Fruit fly (Drosophila melanogaster) Kc167 (cell line): ENCODE results near the gene Nup58.

ENCODE experiments used
- Myc ChIP-seq: fragments of >200 bp; optimal IDR thresholded peaks from 2 replicates; lab custom pipeline; 2017; ENCODE audit warnings: missing external identifiers
- Sin3A ChIP-seq: fragments of >200 bp; optimal IDR thresholded peaks from 2 replicates; lab custom pipeline; 2018; ENCODE audit warnings: missing external identifiers
- h ChIP-seq: fragments of >200 bp; optimal IDR thresholded peaks from 3 replicates; lab custom pipeline; 2018; ENCODE audit warnings: missing external identifiers
- insv ChIP-seq: fragments of >200 bp; optimal IDR thresholded peaks from 3 replicates; lab custom pipeline; 2018; ENCODE audit warnings: missing external identifiers
- psq ChIP-seq: fragments of >200 bp; optimal IDR thresholded peaks from 2 replicates; lab custom pipeline; 2017; ENCODE audit warnings: missing external identifiers
- ttk ChIP-seq: sonication (Bioruptor generic); optimal IDR thresholded peaks from 2 replicates; lab custom pipeline; 2017; ENCODE audit warnings: missing external identifiers

The Nup58 gene

DNA sequence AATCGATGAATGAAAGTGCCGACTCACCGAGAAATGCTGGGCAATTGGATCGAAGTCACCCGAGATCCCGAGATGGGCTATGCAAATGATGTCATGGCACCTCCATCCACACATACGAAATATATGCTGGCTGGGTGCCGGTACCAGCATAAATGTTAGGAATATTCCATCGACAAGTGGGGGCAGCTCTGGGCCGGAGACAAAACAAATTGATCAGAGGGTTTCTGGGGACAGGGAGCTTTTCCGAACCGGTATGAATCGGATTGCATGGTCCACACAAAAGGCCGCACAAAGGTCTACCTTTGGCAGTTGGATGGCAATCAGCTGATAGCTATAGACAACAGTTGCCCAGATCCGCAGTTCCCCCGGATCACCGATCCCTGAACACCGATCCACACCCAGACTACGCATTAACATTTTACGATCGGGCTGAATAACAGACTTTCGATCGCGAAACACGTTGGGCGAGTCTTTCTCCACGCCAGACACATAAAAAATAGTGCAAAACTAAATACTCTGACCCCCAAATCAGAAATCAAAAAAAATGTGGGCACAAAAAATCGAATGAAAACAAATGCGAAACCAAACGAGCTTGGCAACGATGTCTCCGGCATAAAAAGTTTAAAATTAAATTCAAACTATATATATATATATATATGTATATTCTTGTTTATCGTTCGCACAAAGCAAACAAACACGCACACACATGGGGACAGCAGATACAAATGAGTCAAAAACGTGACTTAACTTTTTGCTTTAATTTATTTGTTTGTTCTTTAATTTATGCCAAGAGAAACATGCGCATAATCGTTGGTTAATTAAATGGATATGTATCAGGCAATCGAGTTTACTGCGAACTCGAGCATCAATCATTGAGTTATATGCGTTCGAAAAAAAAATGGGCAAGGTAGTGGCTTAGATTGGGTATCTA is 19.3 kb upstream of the Nup58 start:
- TF ChIP-seq psq (lab: Kevin White, UChicago): no peak
- TF ChIP-seq insv (lab: Kevin White, UChicago): no peak
- no peak for TF ChIP-seq h (lab: Kevin White, UChicago)
- TF ChIP-seq Myc (lab: Kevin White, UChicago): no peak
- TF ChIP-seq Sin3A (lab: Kevin White, UChicago): no peak
- TF ChIP-seq ttk (lab: Kevin White, UChicago): no peak

DNA sequence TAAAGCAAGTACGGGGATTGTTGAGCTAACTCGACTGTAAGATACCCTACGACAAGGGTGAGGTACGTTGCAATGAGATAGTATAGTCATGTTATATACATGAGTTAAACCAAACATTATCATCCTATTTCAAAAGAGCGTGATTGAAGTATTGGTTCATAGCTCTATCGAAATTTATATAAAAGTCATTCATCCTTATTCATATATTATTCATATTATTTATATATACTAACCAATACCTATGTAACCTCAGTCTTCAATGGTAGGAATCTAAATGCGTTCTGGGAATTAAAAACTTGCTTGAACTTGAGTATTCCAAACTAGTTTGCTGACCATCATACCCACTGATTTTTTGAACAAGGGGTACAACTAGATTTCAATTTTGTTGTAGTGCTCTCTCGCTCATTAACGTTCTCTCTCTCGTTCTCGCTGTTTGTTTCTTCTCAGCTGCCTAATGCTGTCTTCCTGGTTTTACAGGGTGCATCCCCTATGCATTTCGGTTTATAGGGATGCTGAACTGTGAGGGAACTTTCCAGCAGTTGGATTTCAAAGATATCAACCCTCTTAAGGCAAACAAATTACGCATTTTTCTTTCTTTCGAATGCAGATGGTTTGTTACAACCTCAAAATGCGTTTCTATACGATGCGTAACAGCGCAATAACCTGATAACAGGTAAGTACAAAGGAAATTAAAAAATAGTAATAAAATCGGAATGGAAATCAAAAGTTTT is 16.9 kb upstream of the Nup58 start:
- no peak for TF ChIP-seq ttk (lab: Kevin White, UChicago)
- TF ChIP-seq psq (lab: Kevin White, UChicago): no peak
- no peak for TF ChIP-seq insv (lab: Kevin White, UChicago)
- no peak for TF ChIP-seq h (lab: Kevin White, UChicago)
- no peak for TF ChIP-seq Sin3A (lab: Kevin White, UChicago)
- no peak for TF ChIP-seq Myc (lab: Kevin White, UChicago)

DNA sequence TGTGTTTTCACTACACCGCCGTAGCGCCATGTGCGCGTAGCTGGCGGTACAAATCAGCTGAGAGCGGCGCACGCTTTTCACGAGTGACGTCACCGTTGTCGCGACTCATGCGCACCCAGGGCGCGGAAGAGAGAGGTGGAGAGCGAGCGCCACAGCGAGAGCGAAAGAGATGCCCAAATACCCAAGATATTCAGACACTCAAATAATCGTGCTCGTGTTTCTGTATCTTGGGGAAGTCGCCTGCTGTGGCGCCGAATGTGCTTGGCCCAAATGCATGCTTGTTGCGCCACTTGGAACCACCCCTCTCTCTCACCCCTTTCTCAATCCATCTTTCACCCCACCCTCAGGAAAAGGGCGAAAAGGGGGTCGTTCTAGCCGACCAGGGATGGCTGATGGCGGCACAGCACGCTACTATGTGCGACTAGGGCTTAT is 12.1 kb upstream of the Nup58 start, which contains the start of gene CG6231:
Gene CG6231, minus strand, starts transcription at position 34 of the 432 bp plus-strand sequence.
- TF ChIP-seq Myc (lab: Kevin White, UChicago) (no peak), Sin3A (lab: Kevin White, UChicago) (no peak), ttk (lab: Kevin White, UChicago) (no peak), insv (lab: Kevin White, UChicago) (no peak), h (lab: Kevin White, UChicago) (no peak), psq (lab: Kevin White, UChicago) (no peak)

DNA sequence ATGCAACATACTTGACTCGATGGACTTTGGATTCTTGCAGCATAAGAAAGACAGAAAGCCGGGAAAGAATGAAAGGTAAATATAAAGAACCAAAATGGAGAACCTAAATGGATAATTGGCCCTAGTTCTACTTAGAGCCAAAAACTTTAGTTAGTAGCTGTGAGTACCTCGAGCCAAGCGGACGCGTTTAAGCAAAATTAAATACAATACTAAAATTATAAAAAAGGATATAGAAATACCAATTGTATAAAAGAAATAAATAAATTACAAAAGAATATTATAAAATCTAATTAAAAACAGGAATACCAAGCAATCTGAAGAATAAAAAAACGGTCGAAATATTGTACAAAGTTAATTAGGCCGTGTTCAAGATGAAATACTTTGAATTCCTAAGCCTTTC is 10.2 kb upstream of the Nup58 start, which contains the start of gene CG34138:
Gene CG34138, plus strand, starts transcription at position 301 of the 400 bp plus-strand sequence.
- TF ChIP-seq ttk (lab: Kevin White, UChicago) (no peak), Sin3A (lab: Kevin White, UChicago) (no peak), Myc (lab: Kevin White, UChicago) (no peak), psq (lab: Kevin White, UChicago) (no peak), h (lab: Kevin White, UChicago) (no peak), insv (lab: Kevin White, UChicago) (no peak)

DNA sequence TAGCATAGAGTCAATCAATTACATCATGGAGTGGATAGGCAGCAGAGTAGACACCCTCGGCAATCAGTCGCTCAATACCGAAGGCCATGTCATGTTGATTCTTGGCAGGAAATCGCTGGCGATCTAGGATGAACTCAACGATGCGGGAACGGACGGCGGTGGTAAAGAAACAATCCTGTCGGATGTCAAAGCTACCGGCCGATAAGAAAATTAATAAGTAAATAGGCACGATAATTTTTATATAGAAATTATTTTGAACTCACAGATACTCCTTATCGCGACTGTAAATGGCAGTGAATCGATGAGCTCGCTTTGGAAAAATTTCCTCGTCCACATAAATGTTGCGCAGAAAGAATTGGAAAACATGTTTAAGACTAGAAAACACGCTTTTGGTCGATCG is 6.8 kb upstream of the Nup58 start:
- TF ChIP-seq ttk (lab: Kevin White, UChicago): no peak
- no peak for TF ChIP-seq insv (lab: Kevin White, UChicago)
- TF ChIP-seq h (lab: Kevin White, UChicago): no peak
- no peak for TF ChIP-seq Myc (lab: Kevin White, UChicago)
- TF ChIP-seq psq (lab: Kevin White, UChicago): no peak

DNA sequence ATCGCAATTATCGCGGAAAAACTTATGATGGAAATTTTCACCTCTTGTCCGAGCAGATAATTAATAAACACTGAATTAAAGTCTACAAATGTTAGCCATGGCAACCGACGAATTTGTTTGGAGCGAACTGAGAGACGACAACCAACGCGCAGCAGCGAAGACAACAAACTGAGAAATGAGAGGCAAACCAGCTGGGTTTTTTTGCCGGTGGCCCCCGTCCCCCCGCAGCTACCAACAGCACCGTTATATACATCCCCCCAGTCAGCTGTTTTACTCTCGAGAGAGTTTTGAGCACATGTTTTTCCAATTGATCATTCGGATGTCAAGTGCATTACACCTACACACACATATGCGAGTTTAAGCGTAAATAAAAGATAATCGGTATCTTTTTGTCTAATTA is 3.8 kb upstream of the Nup58 start:
- no peak for TF ChIP-seq h (lab: Kevin White, UChicago)
- TF ChIP-seq insv (lab: Kevin White, UChicago): no peak
- TF ChIP-seq Sin3A (lab: Kevin White, UChicago): no peak
- TF ChIP-seq psq (lab: Kevin White, UChicago): no peak
- no peak for TF ChIP-seq Myc (lab: Kevin White, UChicago)
- TF ChIP-seq ttk (lab: Kevin White, UChicago): no peak

DNA sequence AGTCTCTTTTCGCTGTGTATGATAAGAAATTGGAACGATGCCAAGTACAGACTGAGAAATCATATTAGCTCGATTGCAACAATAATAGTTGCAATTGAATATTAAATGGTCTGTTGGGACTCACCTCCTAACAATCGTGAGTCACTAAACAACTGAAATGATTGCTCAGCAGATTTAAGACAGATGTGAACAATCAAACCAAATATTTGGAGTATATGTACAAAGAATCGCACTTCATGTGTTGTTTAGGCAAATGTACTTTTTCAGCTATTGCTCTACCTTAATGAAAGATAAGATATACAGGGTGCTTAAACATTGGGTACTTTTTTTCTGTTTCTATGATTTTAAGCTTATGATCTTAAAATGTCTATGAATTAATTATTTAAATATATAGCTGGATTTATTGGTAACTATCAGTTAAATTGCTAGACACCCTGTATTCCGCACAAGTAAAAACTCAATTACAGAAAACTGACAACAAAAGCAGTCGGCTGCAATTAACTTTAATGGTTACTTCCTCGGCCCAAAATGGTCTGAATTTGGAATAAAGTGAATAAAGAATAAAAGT is 3.2 kb upstream of the Nup58 start:
- TF ChIP-seq ttk (lab: Kevin White, UChicago) (no peak), insv (lab: Kevin White, UChicago) (no peak), Myc (lab: Kevin White, UChicago) (no peak), psq (lab: Kevin White, UChicago) (no peak), Sin3A (lab: Kevin White, UChicago) (no peak), h (lab: Kevin White, UChicago) (no peak)

DNA sequence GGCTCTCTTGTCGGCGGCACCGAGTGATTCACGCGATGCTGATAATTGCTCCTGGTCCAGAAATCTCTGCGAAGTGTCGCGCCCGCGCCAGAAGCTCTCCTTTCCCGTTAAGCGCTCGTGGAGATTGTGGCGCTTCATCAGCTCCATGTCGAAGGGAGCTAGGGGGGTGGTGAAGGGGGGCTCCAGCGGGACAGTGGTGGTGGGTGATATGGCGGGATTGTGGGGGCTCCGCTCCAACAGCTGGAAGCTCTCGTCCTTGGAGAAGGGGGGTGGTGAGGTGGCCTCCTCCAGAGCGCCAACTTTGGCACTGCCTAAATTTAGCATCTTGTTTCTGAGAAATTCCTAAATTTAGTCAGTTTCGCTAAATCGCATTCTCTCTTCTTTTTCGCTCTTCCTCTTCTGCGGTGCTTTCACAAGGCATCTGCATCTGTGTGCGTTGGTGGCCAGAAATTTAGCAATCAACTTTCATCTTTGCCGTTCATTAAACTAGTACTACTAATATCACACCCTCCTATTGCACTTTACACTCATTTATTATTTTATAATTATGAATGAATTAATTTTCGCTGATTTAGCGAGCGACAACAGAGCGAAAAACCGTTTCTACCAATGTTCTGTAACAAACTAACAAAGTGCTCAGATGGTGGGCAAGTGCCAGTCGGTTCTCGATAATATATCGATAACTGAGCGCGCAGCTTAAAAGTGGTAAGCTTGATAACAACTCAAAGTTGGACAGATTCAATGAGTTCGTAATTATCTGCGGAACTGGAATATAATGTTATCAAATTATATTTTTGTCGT is 2.5 kb upstream of the Nup58 start, which contains the start of gene subdued:
Gene subdued, minus strand, starts transcription at position 631 of the 801 bp plus-strand sequence.
- no peak for TF ChIP-seq Sin3A (lab: Kevin White, UChicago)
- no peak for TF ChIP-seq psq (lab: Kevin White, UChicago)
- no peak for TF ChIP-seq Myc (lab: Kevin White, UChicago)
- no peak for TF ChIP-seq insv (lab: Kevin White, UChicago)
- no peak for TF ChIP-seq h (lab: Kevin White, UChicago)
- TF ChIP-seq ttk (lab: Kevin White, UChicago): no peak

DNA sequence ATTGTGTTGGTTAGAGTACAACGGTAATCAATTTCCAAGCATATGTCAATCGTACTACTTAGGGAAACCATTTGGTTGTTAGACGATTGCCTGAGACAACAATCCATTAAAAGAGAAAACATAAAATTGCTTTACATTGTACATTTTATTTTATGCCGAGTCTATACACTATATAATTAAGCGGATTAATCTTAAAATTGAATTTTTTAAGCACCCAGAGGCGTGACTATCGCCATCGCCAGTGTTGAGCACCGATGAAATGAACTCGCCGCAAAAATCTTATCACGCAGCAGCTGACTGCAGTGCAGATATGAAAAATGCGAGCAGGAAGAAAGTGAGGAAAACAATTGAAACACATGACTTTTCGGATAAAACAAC is 1.9 kb upstream of the Nup58 start:
- TF ChIP-seq Myc (lab: Kevin White, UChicago) (no peak), h (lab: Kevin White, UChicago) (no peak), Sin3A (lab: Kevin White, UChicago) (no peak), ttk (lab: Kevin White, UChicago) (no peak), psq (lab: Kevin White, UChicago) (no peak), insv (lab: Kevin White, UChicago) (no peak)
